ENCODE assay signal across 7 worm cellular contexts in the genomic region with DNA sequence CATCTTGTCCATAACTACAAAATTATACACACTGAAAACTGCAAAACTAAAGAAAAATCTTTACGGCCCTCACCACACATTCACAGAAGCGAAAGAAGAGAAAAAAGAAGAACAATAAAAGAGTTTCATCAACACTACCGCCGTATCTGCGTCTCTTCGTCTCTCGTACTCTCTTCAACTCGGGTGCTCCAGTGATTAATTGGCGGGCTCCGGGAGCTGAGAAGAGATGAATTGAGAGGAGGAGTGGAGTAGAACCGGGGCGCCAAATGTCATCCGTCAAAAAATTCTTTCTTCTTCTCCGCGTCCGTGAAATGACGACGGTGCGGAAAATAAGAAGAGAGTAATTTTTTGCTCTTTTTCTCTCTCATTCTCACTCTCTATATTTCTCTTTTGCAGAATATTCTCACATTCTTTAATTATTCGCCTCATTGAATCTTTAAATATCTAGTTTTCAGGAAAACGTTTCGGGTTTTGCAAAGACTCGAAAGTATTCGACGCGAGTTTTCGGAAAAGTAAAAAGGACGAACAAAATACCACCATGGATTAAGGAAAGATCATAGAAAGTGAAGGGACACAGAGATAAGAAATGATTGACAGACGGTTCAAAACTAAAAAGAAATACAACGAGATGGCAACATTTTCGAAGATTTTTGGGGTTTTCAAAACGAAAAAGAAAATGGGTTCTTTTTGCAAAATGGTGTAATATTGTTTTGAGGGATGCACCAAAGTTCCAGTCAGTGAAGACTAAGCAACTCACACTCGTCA.
A peak's percentile ranks its signal among the peaks of the same experiment; 100 is the strongest.
TF ChIP-seq lines count a peak whose summit lies in the region.

No protein-coding gene starts in this region.

TF ChIP-seq in whole organism, L1 larva, 84 proteins besides CTCF, POLR2A, EP300 and RAD21 (continues in another document):
- TF ChIP-seq nhr-71 (tag; optimal IDR thresholded peaks at IDR 0.05; lab: Kevin White, UChicago): peak; percentile 74
- TF ChIP-seq blmp-1 (tag; optimal IDR thresholded peaks at IDR 0.05; lab: Kevin White, UChicago): peak; percentile 61
- TF ChIP-seq lin-13 (GFP tag; optimal IDR thresholded peaks at IDR 0.05; lab: Kevin White, UChicago): peak; percentile 3
- TF ChIP-seq fos-1 (tag; optimal IDR thresholded peaks at IDR 0.05; lab: Kevin White, UChicago): no peak
- peak; percentile 85 for TF ChIP-seq lin-39 (tag; optimal IDR thresholded peaks at IDR 0.05; lab: Kevin White, UChicago)
- peak; percentile 85 for TF ChIP-seq rnt-1 (tag; optimal IDR thresholded peaks at IDR 0.05; lab: Kevin White, UChicago)
- peak; percentile 28 for TF ChIP-seq snu-23 (GFP tag; optimal IDR thresholded peaks at IDR 0.05; lab: Kevin White, UChicago)
- no peak for TF ChIP-seq ceh-88 (GFP tag; IDR thresholded peaks at IDR 0.05; lab: Robert Waterston, UW)
- no peak for TF ChIP-seq F16B12.6 (tag; optimal IDR thresholded peaks at IDR 0.05; lab: Kevin White, UChicago)
- TF ChIP-seq sptf-1 (tag; optimal IDR thresholded peaks at IDR 0.05; lab: Kevin White, UChicago): no peak
- no peak for TF ChIP-seq lin-15B (tag; optimal IDR thresholded peaks at IDR 0.05; lab: Kevin White, UChicago)
- TF ChIP-seq ama-1 (optimal IDR thresholded peaks at IDR 0.05; lab: Kevin White, UChicago): no peak

TF ChIP-seq in whole organism, L2 larva, 48 proteins besides CTCF, POLR2A, EP300 and RAD21 (continues in another document):
- TF ChIP-seq F13H6.1 (tag; optimal IDR thresholded peaks at IDR 0.05; lab: Kevin White, UChicago): peak; percentile 77
- no peak for TF ChIP-seq nhr-25 (tag; optimal IDR thresholded peaks at IDR 0.05; lab: Kevin White, UChicago)
- TF ChIP-seq mbf-1 (tag; optimal IDR thresholded peaks at IDR 0.05; lab: Kevin White, UChicago): no peak
- no peak for TF ChIP-seq nhr-237 (tag; optimal IDR thresholded peaks at IDR 0.05; lab: Kevin White, UChicago)
- TF ChIP-seq nhr-23 (tag; optimal IDR thresholded peaks at IDR 0.05; lab: Kevin White, UChicago): no peak
- TF ChIP-seq sma-3 (GFP tag; optimal IDR thresholded peaks at IDR 0.05; lab: Kevin White, UChicago): no peak
- peak; percentile 86 for TF ChIP-seq lin-39 (tag; optimal IDR thresholded peaks at IDR 0.05; lab: Kevin White, UChicago)
- TF ChIP-seq ZK546.5 (tag; optimal IDR thresholded peaks at IDR 0.05; lab: Kevin White, UChicago): no peak
- TF ChIP-seq ama-1 (optimal IDR thresholded peaks at IDR 0.05; lab: Kevin White, UChicago): no peak
- no peak for TF ChIP-seq ztf-4 (tag; optimal IDR thresholded peaks at IDR 0.05; lab: Kevin White, UChicago)
- no peak for TF ChIP-seq blmp-1 (tag; optimal IDR thresholded peaks at IDR 0.05; lab: Kevin White, UChicago; ENCODE audit: insufficient read depth)
- no peak for TF ChIP-seq snpc-4 (tag; optimal IDR thresholded peaks at IDR 0.05; lab: Kevin White, UChicago)

TF ChIP-seq in whole organism, L3 larva, 47 proteins besides CTCF, POLR2A, EP300 and RAD21:
- no peak for TF ChIP-seq nhr-23 (tag; optimal IDR thresholded peaks at IDR 0.05; lab: Kevin White, UChicago)
- no peak for TF ChIP-seq nhr-76 (tag; optimal IDR thresholded peaks at IDR 0.05; lab: Kevin White, UChicago)
- TF ChIP-seq nhr-25 (tag; optimal IDR thresholded peaks at IDR 0.05; lab: Kevin White, UChicago): no peak
- TF ChIP-seq ama-1 (optimal IDR thresholded peaks at IDR 0.05; lab: Kevin White, UChicago): no peak
- peak; percentile 96 for TF ChIP-seq lin-39 (tag; optimal IDR thresholded peaks at IDR 0.05; lab: Kevin White, UChicago)
- no peak for TF ChIP-seq mdl-1 (tag; optimal IDR thresholded peaks at IDR 0.05; lab: Kevin White, UChicago)
- peak; percentile 0 for TF ChIP-seq elt-1 (tag; optimal IDR thresholded peaks at IDR 0.05; lab: Kevin White, UChicago)
- peak; percentile 52 for TF ChIP-seq nfya-1 (tag; optimal IDR thresholded peaks at IDR 0.05; lab: Kevin White, UChicago; ENCODE audit: insufficient read depth)
- peak; percentile 27 for TF ChIP-seq unc-62 (GFP tag; optimal IDR thresholded peaks at IDR 0.05; lab: Kevin White, UChicago)
- no peak for TF ChIP-seq daf-12 (tag; optimal IDR thresholded peaks at IDR 0.05; lab: Kevin White, UChicago)

TF ChIP-seq in whole organism, L4 larva, 104 proteins besides CTCF, POLR2A, EP300 and RAD21 (continues in another document):
- no peak for TF ChIP-seq lin-29 (GFP tag; IDR thresholded peaks at IDR 0.05; lab: Robert Waterston, UW)
- TF ChIP-seq mdl-1 (tag; optimal IDR thresholded peaks at IDR 0.05; lab: Kevin White, UChicago): no peak
- TF ChIP-seq ama-1 (optimal IDR thresholded peaks at IDR 0.05; lab: Kevin White, UChicago): no peak
- no peak for TF ChIP-seq egl-27 (tag; optimal IDR thresholded peaks at IDR 0.05; lab: Kevin White, UChicago)
- no peak for TF ChIP-seq Y105C5A.15 (GFP tag; IDR thresholded peaks at IDR 0.05; lab: Robert Waterston, UW)
- TF ChIP-seq dmd-6 (GFP tag; IDR thresholded peaks at IDR 0.05; lab: Robert Waterston, UW): 0 out of 2 replicates have a peak, but pooled peaks have one; percentile 18
- TF ChIP-seq vab-7 (GFP tag; IDR thresholded peaks at IDR 0.05; lab: Robert Waterston, UW): no peak
- TF ChIP-seq pqm-1 (tag; optimal IDR thresholded peaks at IDR 0.05; lab: Kevin White, UChicago): no peak
- TF ChIP-seq fkh-10 (GFP tag; optimal IDR thresholded peaks at IDR 0.05; lab: Kevin White, UChicago): no peak
- no peak for TF ChIP-seq Y48G9A.11 (GFP tag; IDR thresholded peaks at IDR 0.05; lab: Robert Waterston, UW)
- peak in 1 of 2 experiments; percentile 51 for TF ChIP-seq lsy-2 (tag; optimal IDR thresholded peaks at IDR 0.05; lab: Kevin White, UChicago)
- TF ChIP-seq rbr-2 (tag; optimal IDR thresholded peaks at IDR 0.05; lab: Kevin White, UChicago): peak; percentile 7
- no peak for TF ChIP-seq unc-130 (GFP tag; optimal IDR thresholded peaks at IDR 0.05; lab: Kevin White, UChicago)

TF ChIP-seq in whole organism, late embryonic, 69 proteins besides CTCF, POLR2A, EP300 and RAD21:
- no peak for TF ChIP-seq pax-1 (tag; optimal IDR thresholded peaks at IDR 0.05; lab: Kevin White, UChicago)
- no peak for TF ChIP-seq pha-2 (tag; optimal IDR thresholded peaks at IDR 0.05; lab: Kevin White, UChicago)
- TF ChIP-seq unc-86 (tag; optimal IDR thresholded peaks at IDR 0.05; lab: Kevin White, UChicago): no peak
- TF ChIP-seq unc-42 (tag; optimal IDR thresholded peaks at IDR 0.05; lab: Kevin White, UChicago): peak; percentile 2
- TF ChIP-seq elt-4 (tag; optimal IDR thresholded peaks at IDR 0.05; lab: Kevin White, UChicago): no peak
- no peak for TF ChIP-seq ztf-16 (tag; optimal IDR thresholded peaks at IDR 0.05; lab: Kevin White, UChicago)
- no peak for TF ChIP-seq nhr-232 (tag; optimal IDR thresholded peaks at IDR 0.05; lab: Kevin White, UChicago)
- peak; percentile 41 for TF ChIP-seq rnt-1 (tag; optimal IDR thresholded peaks at IDR 0.05; lab: Kevin White, UChicago)
- peak; percentile 27 for TF ChIP-seq ceh-31 (tag; optimal IDR thresholded peaks at IDR 0.05; lab: Kevin White, UChicago)
- no peak for TF ChIP-seq hlh-13 (GFP tag; optimal IDR thresholded peaks at IDR 0.05; lab: Kevin White, UChicago)
- peak; percentile 84 for TF ChIP-seq unc-55 (GFP tag; optimal IDR thresholded peaks at IDR 0.05; lab: Kevin White, UChicago)
- TF ChIP-seq ceh-18 (tag; optimal IDR thresholded peaks at IDR 0.05; lab: Kevin White, UChicago): peak; percentile 75

TF ChIP-seq in whole organism, mixed stage, embryonic, 35 proteins besides CTCF, POLR2A, EP300 and RAD21 (continues in another document):
- TF ChIP-seq elt-3 (tag; optimal IDR thresholded peaks at IDR 0.05; lab: Kevin White, UChicago) (no peak), unc-120 (tag; optimal IDR thresholded peaks at IDR 0.05; lab: Kevin White, UChicago; ENCODE audit: poor library complexity, severe bottlenecking) (peak; percentile 34), sem-2 (GFP tag; optimal IDR thresholded peaks at IDR 0.05; lab: Kevin White, UChicago) (no peak), bed-3 (GFP tag; optimal IDR thresholded peaks at IDR 0.05; lab: Kevin White, UChicago) (no peak), unc-62 (GFP tag; optimal IDR thresholded peaks at IDR 0.05; lab: Kevin White, UChicago) (peak; percentile 50), blmp-1 (tag; optimal IDR thresholded peaks at IDR 0.05; lab: Kevin White, UChicago) (no peak), mab-5 (tag; optimal IDR thresholded peaks at IDR 0.05; lab: Kevin White, UChicago) (no peak), mep-1 (tag; optimal IDR thresholded peaks at IDR 0.05; lab: Kevin White, UChicago) (no peak), elt-1 (tag; optimal IDR thresholded peaks at IDR 0.05; lab: Kevin White, UChicago; ENCODE audit: borderline replicate concordance, insufficient read depth) (no peak), cnd-1 (tag; optimal IDR thresholded peaks at IDR 0.05; lab: Kevin White, UChicago) (no peak), hlh-1 (tag; optimal IDR thresholded peaks at IDR 0.05; lab: Kevin White, UChicago) (peak; percentile 61), ham-2 (GFP tag; optimal IDR thresholded peaks at IDR 0.05; lab: Kevin White, UChicago) (no peak), nhr-237 (tag; optimal IDR thresholded peaks at IDR 0.05; lab: Kevin White, UChicago) (no peak), M03D4.4 (tag; optimal IDR thresholded peaks at IDR 0.05; lab: Kevin White, UChicago) (no peak), nhr-76 (tag; optimal IDR thresholded peaks at IDR 0.05; lab: Kevin White, UChicago) (no peak), pha-4 (tag; optimal IDR thresholded peaks at IDR 0.05; lab: Kevin White, UChicago) (no peak)

TF ChIP-seq in whole organism, young adult, 124 proteins besides CTCF, POLR2A, EP300 and RAD21:
- TF ChIP-seq nhr-120 (GFP tag; IDR thresholded peaks at IDR 0.05; lab: Robert Waterston, UW) (no peak), hmg-1.2 (GFP tag; IDR thresholded peaks at IDR 0.05; lab: Robert Waterston, UW) (peak; percentile 51; the same call in 1 of the 2 replicates), somi-1 (GFP tag; optimal IDR thresholded peaks at IDR 0.05; lab: Kevin White, UChicago) (peak; percentile 21), lsy-27 (tag; optimal IDR thresholded peaks at IDR 0.05; lab: Kevin White, UChicago; ENCODE audit: borderline replicate concordance, insufficient read depth) (no peak), hlh-26 (GFP tag; conservative IDR thresholded peaks at IDR 0.05; lab: Robert Waterston, UW) (no peak), F22D6.2 (tag; optimal IDR thresholded peaks at IDR 0.05; lab: Kevin White, UChicago) (no peak), rcor-1 (GFP tag; IDR thresholded peaks at IDR 0.05; lab: Robert Waterston, UW) (no peak)
